Fruit fly (Drosophila melanogaster) whole organism, embryonic: ENCODE measurements around the gene CG14174.

Experiments
- B-H2 ChIP-seq: fragments of 200-800 bp; sonication (Bioruptor generic); optimal IDR thresholded peaks from 2 replicates; lab custom pipeline; 2018; ENCODE audit warnings: missing biosample characterization, mild to moderate bottlenecking, missing genetic modification characterization
- Bgb ChIP-seq: fragments of 200-800 bp; sonication (Bioruptor generic); IDR thresholded peaks from 2 replicates; pipeline ENCODE4 v1.3.6; 2022; ENCODE audit warnings: missing biosample characterization, missing genetic modification characterization; ENCODE audit not compliant: partially characterized antibody
- CG10147 ChIP-seq: fragments of 200-800 bp; sonication (Bioruptor generic); optimal IDR thresholded peaks from 2 replicates; lab custom pipeline; 2019; ENCODE audit warnings: missing biosample characterization, mild to moderate bottlenecking, missing genetic modification characterization, moderate library complexity
- CG11093 ChIP-seq: fragments of 200-800 bp; sonication (Bioruptor generic); IDR thresholded peaks from 3 replicates; pipeline ENCODE4 v1.3.6; 2022; ENCODE audit warnings: missing biosample characterization, missing genetic modification characterization
- CG11456 ChIP-seq: fragments of 200-800 bp; sonication (Bioruptor generic); IDR thresholded peaks from 3 replicates; pipeline ENCODE4 v1.3.6; 2022; ENCODE audit warnings: missing biosample characterization, missing genetic modification characterization
- CG12071 ChIP-seq: fragments of 200-800 bp; sonication (Bioruptor generic); optimal IDR thresholded peaks from 3 replicates; lab custom pipeline; 2018; ENCODE audit warnings: missing biosample characterization, mild to moderate bottlenecking, missing genetic modification characterization
- CG12942 ChIP-seq: fragments of 200-800 bp; sonication (Bioruptor generic); optimal IDR thresholded peaks from 3 replicates; lab custom pipeline; 2016; ENCODE audit warnings: missing biosample characterization, missing genetic modification characterization
- CG14860 ChIP-seq: fragments of 200-800 bp; sonication (Bioruptor generic); IDR thresholded peaks from 3 replicates; pipeline ENCODE4 v1.3.6; 2022; ENCODE audit warnings: missing biosample characterization, missing genetic modification characterization; ENCODE audit not compliant: partially characterized antibody
- CG1529 ChIP-seq: fragments of 200-800 bp; sonication (Bioruptor generic); optimal IDR thresholded peaks from 3 replicates; lab custom pipeline; 2018; ENCODE audit warnings: missing biosample characterization, missing genetic modification characterization
- CG15514 ChIP-seq: fragments of 200-800 bp; sonication (Bioruptor generic); optimal IDR thresholded peaks from 3 replicates; lab custom pipeline; 2017; ENCODE audit warnings: missing biosample characterization, missing genetic modification characterization, mild to moderate bottlenecking, moderate library complexity, missing genetic modification reagents
- CG1602 ChIP-seq: fragments of 200-800 bp; sonication (Bioruptor generic); optimal IDR thresholded peaks from 3 replicates; lab custom pipeline; 2016; ENCODE audit warnings: missing biosample characterization, missing genetic modification characterization
- CG16813 ChIP-seq: fragments of 200-800 bp; sonication (Bioruptor generic); IDR thresholded peaks from 3 replicates; pipeline ENCODE4 v1.3.6; 2022; ENCODE audit warnings: missing biosample characterization, missing genetic modification characterization; ENCODE audit not compliant: partially characterized antibody
- CG17186 ChIP-seq: fragments of 200-800 bp; sonication (Bioruptor generic); optimal IDR thresholded peaks from 3 replicates; lab custom pipeline; 2017; ENCODE audit warnings: missing biosample characterization, missing genetic modification reagents, missing genetic modification characterization
- CG18262 ChIP-seq: fragments of 200-800 bp; optimal IDR thresholded peaks from 3 replicates; lab custom pipeline; 2019; ENCODE audit warnings: missing biosample characterization, mild to moderate bottlenecking, missing genetic modification characterization, moderate library complexity
- CG1832 ChIP-seq: fragments of 200-800 bp; sonication (Bioruptor generic); optimal IDR thresholded peaks from 2 replicates; lab custom pipeline; 2017; ENCODE audit warnings: missing biosample characterization, mild to moderate bottlenecking, missing genetic modification characterization, inconsistent platforms
- CG2678 ChIP-seq: fragments of 200-800 bp; sonication (Bioruptor generic); optimal IDR thresholded peaks from 3 replicates; lab custom pipeline; 2019; ENCODE audit warnings: missing biosample characterization, mild to moderate bottlenecking, missing genetic modification characterization, moderate library complexity
- CG3995 ChIP-seq: fragments of 200-800 bp; sonication (Bioruptor generic); optimal IDR thresholded peaks from 3 replicates; lab custom pipeline; 2016; ENCODE audit warnings: missing biosample characterization, missing genetic modification characterization
- CG6765 ChIP-seq: fragments of 200-800 bp; sonication (Bioruptor generic); optimal IDR thresholded peaks from 3 replicates; lab custom pipeline; 2017; ENCODE audit warnings: missing biosample characterization, mild to moderate bottlenecking, missing genetic modification characterization
- CG7271 ChIP-seq: fragments of 200-800 bp; sonication (Bioruptor generic); optimal IDR thresholded peaks from 2 replicates; lab custom pipeline; 2018; ENCODE audit warnings: missing biosample characterization, mild to moderate bottlenecking, missing genetic modification characterization, moderate library complexity
- CG7745 ChIP-seq: fragments of 200-800 bp; sonication (Bioruptor generic); optimal IDR thresholded peaks from 2 replicates; lab custom pipeline; 2018; ENCODE audit warnings: missing biosample characterization, mild to moderate bottlenecking, missing genetic modification characterization, moderate library complexity
- CG7839 ChIP-seq: fragments of 200-800 bp; sonication (Bioruptor generic); optimal IDR thresholded peaks from 3 replicates; lab custom pipeline; 2018; ENCODE audit warnings: missing biosample characterization, mild to moderate bottlenecking, missing genetic modification characterization, moderate library complexity
- CG9437 ChIP-seq: fragments of 200-800 bp; sonication (Bioruptor generic); optimal IDR thresholded peaks from 2 replicates; lab custom pipeline; 2018; ENCODE audit warnings: missing biosample characterization, mild to moderate bottlenecking, missing genetic modification characterization
- CHES-1-like ChIP-seq: fragments of 200-800 bp; sonication (Bioruptor generic); optimal IDR thresholded peaks from 2 replicates; lab custom pipeline; 2016; ENCODE audit warnings: missing biosample characterization, missing genetic modification characterization
- Elba2 ChIP-seq: fragments of 200-800 bp; sonication (Bioruptor generic); optimal IDR thresholded peaks from 3 replicates; lab custom pipeline; 2016; ENCODE audit warnings: missing biosample characterization, missing genetic modification characterization
- HmgD ChIP-seq: fragments of 200-800 bp; sonication (Bioruptor generic); optimal IDR thresholded peaks from 3 replicates; lab custom pipeline; 2016; ENCODE audit warnings: missing biosample characterization, missing genetic modification characterization
- Kr ChIP-seq: fragments of 200-800 bp; sonication (Bioruptor generic); optimal IDR thresholded peaks from 2 replicates; lab custom pipeline; 2017; ENCODE audit warnings: missing biosample characterization, mild to moderate bottlenecking, missing genetic modification characterization
- Mes4 ChIP-seq: fragments of 200-800 bp; sonication (Bioruptor generic); optimal IDR thresholded peaks from 2 replicates; lab custom pipeline; 2016; ENCODE audit warnings: missing biosample characterization, missing genetic modification characterization
- NK7.1 ChIP-seq: fragments of 200-800 bp; sonication (Bioruptor generic); optimal IDR thresholded peaks from 3 replicates; lab custom pipeline; 2016; ENCODE audit warnings: missing biosample characterization, missing genetic modification characterization
- NfI ChIP-seq: fragments of 200-800 bp; sonication (Bioruptor generic); optimal IDR thresholded peaks from 3 replicates; lab custom pipeline; 2018; ENCODE audit warnings: missing biosample characterization, mild to moderate bottlenecking, missing genetic modification characterization, moderate library complexity
- Oaz ChIP-seq: fragments of 200-800 bp; sonication (Bioruptor generic); IDR thresholded peaks from 2 replicates; pipeline ENCODE4 v1.3.6; 2022; ENCODE audit warnings: missing biosample characterization, missing genetic modification characterization
- PHDP ChIP-seq: fragments of 200-800 bp; sonication (Bioruptor generic); optimal IDR thresholded peaks from 3 replicates; lab custom pipeline; 2018; ENCODE audit warnings: missing biosample characterization, mild to moderate bottlenecking, missing genetic modification characterization, moderate library complexity
- Pdp1 ChIP-seq, 2 experiments: fragments of 200-800 bp; sonication (Bioruptor generic); optimal IDR thresholded peaks; 3 replicates each; lab custom pipeline; 2016; ENCODE audit warnings: missing biosample characterization in 2 of 2, missing genetic modification characterization in 2 of 2, mild to moderate bottlenecking in 1 of 2, moderate library complexity in 1 of 2
- Sox102F ChIP-seq: fragments of 200-800 bp; sonication (Bioruptor generic); optimal IDR thresholded peaks from 2 replicates; lab custom pipeline; 2018; ENCODE audit warnings: missing biosample characterization, mild to moderate bottlenecking, missing genetic modification characterization, moderate library complexity
- Xbp1 ChIP-seq: fragments of 200-800 bp; sonication (Bioruptor generic); optimal IDR thresholded peaks from 3 replicates; lab custom pipeline; 2016; ENCODE audit warnings: missing biosample characterization, mild to moderate bottlenecking, missing genetic modification characterization
- aop ChIP-seq: fragments of 200-800 bp; sonication (Bioruptor generic); IDR thresholded peaks from 2 replicates; pipeline ENCODE4 v1.3.6; 2022; ENCODE audit warnings: missing biosample characterization, missing genetic modification characterization
- bsh ChIP-seq, 2 experiments: fragments of 200-800 bp; sonication (Bioruptor generic); optimal IDR thresholded peaks; 2 replicates each; lab custom pipeline; 2017 to 2018; ENCODE audit warnings: mild to moderate bottlenecking in 2 of 2, missing biosample characterization in 2 of 2, missing genetic modification characterization in 2 of 2, moderate library complexity in 1 of 2
- crol ChIP-seq: fragments of 200-800 bp; sonication (Bioruptor generic); IDR thresholded peaks from 2 replicates; pipeline ENCODE4 v1.3.6; 2022; ENCODE audit warnings: missing biosample characterization, missing genetic modification characterization
- dpn ChIP-seq, 2 experiments: fragments of 200-800 bp; sonication (Bioruptor generic); optimal IDR thresholded peaks; 3 replicates each; lab custom pipeline; 2016; ENCODE audit warnings: missing biosample characterization in 2 of 2, missing genetic modification characterization in 2 of 2
- emc ChIP-seq: fragments of 200-800 bp; sonication (Bioruptor generic); optimal IDR thresholded peaks from 2 replicates; lab custom pipeline; 2016; ENCODE audit warnings: missing biosample characterization, missing genetic modification characterization
- ftz-f1 ChIP-seq: fragments of 200-800 bp; sonication (Bioruptor generic); optimal IDR thresholded peaks from 2 replicates; lab custom pipeline; 2016; ENCODE audit warnings: missing biosample characterization, missing genetic modification characterization
- pita ChIP-seq: fragments of 200-800 bp; sonication (Bioruptor generic); optimal IDR thresholded peaks from 2 replicates; lab custom pipeline; 2017; ENCODE audit warnings: missing biosample characterization, mild to moderate bottlenecking, missing genetic modification characterization
- pzg ChIP-seq: fragments of 200-800 bp; sonication (Bioruptor generic); optimal IDR thresholded peaks from 3 replicates; lab custom pipeline; 2018; ENCODE audit warnings: missing biosample characterization, mild to moderate bottlenecking, missing genetic modification characterization, moderate library complexity
- sd ChIP-seq: fragments of 200-800 bp; sonication (Bioruptor generic); optimal IDR thresholded peaks from 3 replicates; lab custom pipeline; 2018; ENCODE audit warnings: missing biosample characterization, mild to moderate bottlenecking, missing genetic modification characterization, moderate library complexity
- sima ChIP-seq: fragments of 200-800 bp; sonication (Bioruptor generic); optimal IDR thresholded peaks from 2 replicates; lab custom pipeline; 2016; ENCODE audit warnings: missing biosample characterization, missing genetic modification characterization
- sr ChIP-seq: fragments of 200-800 bp; sonication (Bioruptor generic); IDR thresholded peaks from 3 replicates; pipeline ENCODE4 v1.3.6; 2022; ENCODE audit warnings: missing biosample characterization, missing genetic modification characterization

Gene CG14174

dm6 chr3L:9764915-9765709 lies 46.0 kb downstream of the CG14174 start (continued):
- peak; percentile 2 for TF ChIP-seq Sox102F (GFP tag; lab: Kevin White, UChicago)
- TF ChIP-seq aop: no peak
- TF ChIP-seq CG11093 (GFP tag; lab: Robert Waterston, UW): no peak
- no peak for TF ChIP-seq B-H2
- no peak for TF ChIP-seq CG3995
- TF ChIP-seq CG7745 (tag; lab: Kevin White, UChicago): no peak
- no peak for TF ChIP-seq Mes4 (GFP tag; lab: Kevin White, UChicago)
- peak; percentile 12 for TF ChIP-seq CG7839 (tag; lab: Kevin White, UChicago)
- no peak for TF ChIP-seq NfI
- TF ChIP-seq CG18262: peak; percentile 5
- no peak for TF ChIP-seq ftz-f1 (GFP tag; lab: Kevin White, UChicago)
- no peak for TF ChIP-seq NK7.1 (GFP tag; lab: Kevin White, UChicago)
- TF ChIP-seq CG12942 (GFP tag; lab: Kevin White, UChicago): no peak
- TF ChIP-seq CG9437 (GFP tag; lab: Kevin White, UChicago): no peak
- TF ChIP-seq CG16813 (GFP tag; lab: Robert Waterston, UW): no peak
- no peak for TF ChIP-seq Oaz
- no peak for TF ChIP-seq CG15514
- TF ChIP-seq CHES-1-like (GFP tag; lab: Kevin White, UChicago): no peak
- TF ChIP-seq CG7271 (tag; lab: Kevin White, UChicago): no peak
- no peak for TF ChIP-seq CG17186

dm6 chr3L:9765710-9766005 lies 46.5 kb downstream of the CG14174 start:
- TF ChIP-seq sr (peak; percentile 76), crol (GFP tag; lab: Robert Waterston, UW) (peak; percentile 77), sd (tag; lab: Kevin White, UChicago) (peak; percentile 68), Elba2 (GFP tag; lab: Kevin White, UChicago) (no peak), CG11456 (GFP tag; lab: Robert Waterston, UW) (no peak)

- TF ChIP-seq dpn (GFP tag; optimal IDR thresholded peaks at IDR 0.05; lab: Kevin White, UChicago): no peak
- TF ChIP-seq HmgD (GFP tag; lab: Kevin White, UChicago): no peak
- TF ChIP-seq CG10147 (GFP tag; lab: Kevin White, UChicago): no peak
- TF ChIP-seq emc (GFP tag; lab: Kevin White, UChicago): no peak
- no peak for TF ChIP-seq Xbp1 (GFP tag; lab: Kevin White, UChicago)
- TF ChIP-seq pzg (GFP tag; lab: Kevin White, UChicago): no peak
- peak in 1 of 2 experiments; percentile 66 for TF ChIP-seq Pdp1 (GFP tag; optimal IDR thresholded peaks at IDR 0.05; lab: Kevin White, UChicago)
These were observed 47.2 kb downstream of the CG14174 start for dm6 chr3L:9766364-9766763.

DNA sequence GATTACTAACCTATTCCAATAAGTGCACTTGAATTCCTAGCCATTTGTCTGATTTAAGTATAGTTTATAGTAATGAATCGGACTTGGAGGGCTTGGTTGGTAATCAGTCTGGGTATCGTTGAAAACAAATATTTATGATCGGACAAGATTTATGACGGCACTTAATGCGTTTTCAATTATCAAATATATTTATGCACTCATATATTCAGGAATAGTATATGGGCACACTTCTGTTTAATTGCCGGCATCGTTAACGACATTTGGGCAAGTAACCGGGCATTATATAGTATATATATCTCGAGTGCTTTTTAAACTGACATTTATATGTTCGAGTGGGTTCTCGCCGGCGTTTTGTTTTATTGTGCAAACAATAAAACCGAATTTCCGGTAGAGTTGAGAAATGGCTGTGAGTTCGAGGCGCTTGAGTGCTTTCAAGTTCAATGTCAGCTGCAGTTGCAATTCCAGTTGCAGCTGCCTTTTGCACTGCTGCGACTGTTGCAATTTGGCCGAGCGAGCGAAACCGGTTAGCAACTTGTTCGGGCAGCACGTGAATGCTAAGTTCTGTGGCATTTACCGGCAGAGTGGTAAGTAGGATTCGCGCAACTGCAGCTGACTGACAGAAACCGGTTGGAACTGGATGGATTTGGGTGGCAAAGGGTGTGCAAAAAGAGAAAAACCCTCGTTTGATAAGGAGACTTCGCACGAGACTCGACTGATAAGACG lies 48.7 kb downstream of the CG14174 start:
- TF ChIP-seq CG2678: peak; percentile 22
- peak; percentile 33 for TF ChIP-seq PHDP (tag; lab: Kevin White, UChicago)
- TF ChIP-seq CG1529 (GFP tag; lab: Kevin White, UChicago): no peak
- peak; percentile 0 for TF ChIP-seq CG6765
- no peak for TF ChIP-seq bsh (GFP tag; optimal IDR thresholded peaks at IDR 0.05; lab: Kevin White, UChicago)
- no peak for TF ChIP-seq sr
- TF ChIP-seq sima (GFP tag; lab: Kevin White, UChicago): no peak
- no peak for TF ChIP-seq Kr (GFP tag; lab: Kevin White, UChicago)
- no peak for TF ChIP-seq CG1832 (GFP tag; lab: Kevin White, UChicago)
- TF ChIP-seq CG14860 (GFP tag; lab: Robert Waterston, UW): no peak
- TF ChIP-seq CG12071 (GFP tag; lab: Kevin White, UChicago): peak; percentile 15
- TF ChIP-seq CG3995: no peak
- TF ChIP-seq pita (GFP tag; lab: Kevin White, UChicago): no peak
- TF ChIP-seq Bgb (GFP tag; lab: Robert Waterston, UW): no peak
- TF ChIP-seq CG1602: no peak
